Worm (Caenorhabditis elegans): Measurements from ENCODE around the gene cup-5.

cup-5 gene

DNA sequence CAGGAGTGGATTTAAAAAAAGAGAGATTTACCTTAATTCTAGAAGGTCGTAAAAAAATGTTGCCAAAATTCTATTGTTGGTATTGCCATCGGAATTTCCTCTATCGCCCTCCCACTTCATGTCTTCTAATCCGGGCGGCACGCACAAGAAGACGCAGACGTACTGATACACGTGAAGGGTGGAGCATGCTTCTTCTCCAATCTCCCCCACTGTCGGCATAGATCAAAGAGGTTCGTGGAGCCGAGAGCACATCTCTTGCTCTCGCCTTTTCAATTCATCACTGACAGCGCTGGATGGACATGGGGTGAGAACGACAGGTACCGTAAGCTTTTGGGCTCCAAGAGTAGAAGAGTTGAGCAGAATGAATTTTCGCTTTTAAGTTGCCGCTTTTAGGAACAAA, 47.4 kb upstream of the cup-5 start, which contains the start of gene lin-39:
Gene lin-39 (minus strand): TSS at position 74 of the 400 bp plus-strand sequence.
- TF ChIP-seq lin-39 (tag; optimal IDR thresholded peaks at IDR 0.05) = no peak
- no peak for TF ChIP-seq ceh-28 (tag; optimal IDR thresholded peaks at IDR 0.05)
- TF ChIP-seq ceh-9 (tag; optimal IDR thresholded peaks at IDR 0.05) = no peak
- no peak for TF ChIP-seq nhr-23 (tag; optimal IDR thresholded peaks at IDR 0.05)
- TF ChIP-seq nfya-1 (tag; optimal IDR thresholded peaks at IDR 0.05; ENCODE audit: insufficient read depth) = peak; percentile 53
- TF ChIP-seq ztf-11 (tag; optimal IDR thresholded peaks at IDR 0.05) = no peak
- no peak for TF ChIP-seq egl-27 (tag; optimal IDR thresholded peaks at IDR 0.05)

DNA sequence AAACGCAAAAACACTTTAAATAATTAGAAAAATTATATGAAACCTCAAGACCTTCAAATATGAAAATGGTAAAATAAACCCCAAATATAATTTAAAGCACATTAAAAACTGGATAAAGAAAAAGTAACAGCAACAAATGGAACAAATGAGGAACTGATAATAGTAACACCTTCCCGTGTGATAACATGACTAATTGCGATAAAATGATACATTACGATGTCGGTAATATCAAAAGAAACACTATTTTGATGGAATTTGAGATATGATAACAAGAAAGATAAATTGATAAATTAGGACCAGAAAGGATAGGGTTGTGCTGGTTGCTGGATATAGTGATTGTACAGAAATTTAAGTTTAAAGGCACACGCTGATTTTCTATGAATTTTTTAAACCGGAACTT, 41.9 kb upstream of the cup-5 start:
- no peak for TF ChIP-seq sea-2 (GFP tag; optimal IDR thresholded peaks at IDR 0.05)
- no peak for TF ChIP-seq nhr-43 (tag; optimal IDR thresholded peaks at IDR 0.05; ENCODE audit: poor library complexity, severe bottlenecking)
- no peak for TF ChIP-seq elt-1 (tag; optimal IDR thresholded peaks at IDR 0.05)
- TF ChIP-seq lin-39 (tag; optimal IDR thresholded peaks at IDR 0.05) = no peak
- no peak for TF ChIP-seq ceh-16 (tag; optimal IDR thresholded peaks at IDR 0.05)
- TF ChIP-seq ZK546.5 (tag; optimal IDR thresholded peaks at IDR 0.05) = no peak
- no peak for TF ChIP-seq zag-1 (tag; optimal IDR thresholded peaks at IDR 0.05)
- TF ChIP-seq nhr-67 (tag; optimal IDR thresholded peaks at IDR 0.05) = no peak
- TF ChIP-seq nhr-76 (tag; optimal IDR thresholded peaks at IDR 0.05) = no peak
- no peak for TF ChIP-seq snpc-4 (tag; optimal IDR thresholded peaks at IDR 0.05)
- no peak for TF ChIP-seq ceh-9 (tag; optimal IDR thresholded peaks at IDR 0.05)
- no peak for TF ChIP-seq mdl-1 (tag; optimal IDR thresholded peaks at IDR 0.05)
- TF ChIP-seq tbx-2 (tag; optimal IDR thresholded peaks at IDR 0.05) = no peak
- no peak for TF ChIP-seq unc-62 (GFP tag; optimal IDR thresholded peaks at IDR 0.05)
- no peak for TF ChIP-seq elt-3 (tag; optimal IDR thresholded peaks at IDR 0.05)
- no peak for TF ChIP-seq lin-15B (tag; optimal IDR thresholded peaks at IDR 0.05)
- no peak for TF ChIP-seq nhr-237 (tag; optimal IDR thresholded peaks at IDR 0.05)
- no peak for TF ChIP-seq ztf-4 (tag; optimal IDR thresholded peaks at IDR 0.05)
- TF ChIP-seq nhr-28 (tag; optimal IDR thresholded peaks at IDR 0.05) = no peak

DNA sequence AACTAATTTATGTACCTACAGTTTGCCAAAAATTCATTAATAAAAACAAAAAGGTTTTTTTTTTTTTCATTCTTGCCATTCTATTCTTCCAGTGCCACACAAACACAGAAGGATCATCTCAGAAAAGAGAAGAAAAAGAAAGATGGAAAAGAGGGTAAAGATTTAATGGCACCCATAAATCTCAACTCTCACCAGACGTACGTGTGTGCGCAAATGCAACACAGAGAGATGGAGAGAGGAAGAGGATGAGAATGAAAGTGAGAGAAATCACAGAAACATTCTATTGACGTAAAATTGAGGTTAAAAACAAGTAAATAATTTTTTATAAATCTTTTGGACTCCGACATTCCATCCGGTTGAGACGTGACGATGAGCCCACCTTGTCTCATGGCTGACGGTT, 39.8 kb upstream of the cup-5 start:
- TF ChIP-seq lin-15B (tag; optimal IDR thresholded peaks at IDR 0.05) (no peak), ZK546.5 (tag; optimal IDR thresholded peaks at IDR 0.05) (no peak), eor-1 (tag; optimal IDR thresholded peaks at IDR 0.05) (no peak), ceh-16 (tag; optimal IDR thresholded peaks at IDR 0.05) (no peak), ama-1 (optimal IDR thresholded peaks at IDR 0.05) (no peak), nhr-237 (tag; optimal IDR thresholded peaks at IDR 0.05) (no peak), egl-5 (tag; optimal IDR thresholded peaks at IDR 0.05) (peak; percentile 89), tbx-2 (tag; optimal IDR thresholded peaks at IDR 0.05) (no peak), lin-39 (tag; optimal IDR thresholded peaks at IDR 0.05) (no peak), nfya-1 (tag; optimal IDR thresholded peaks at IDR 0.05; ENCODE audit: insufficient read depth) (peak; percentile 46)

DNA sequence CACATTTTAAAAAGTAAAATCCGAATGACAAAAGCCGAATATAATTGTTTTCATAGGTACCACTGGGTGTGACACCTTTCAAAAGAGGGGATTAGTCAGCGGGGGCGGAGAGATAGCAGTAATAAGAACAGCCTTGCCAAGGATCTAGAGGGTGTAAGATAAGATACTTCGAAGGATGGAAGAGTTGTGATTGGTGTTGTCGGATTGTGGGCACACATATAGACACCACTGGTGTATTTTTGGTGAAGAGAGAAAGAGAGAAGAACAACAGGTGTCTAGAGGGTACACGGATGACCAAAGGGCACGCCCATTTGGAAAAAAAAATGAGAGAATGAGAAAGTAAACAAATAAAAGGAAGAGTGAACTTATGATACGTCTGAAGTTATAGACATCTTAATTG, 38.8 kb upstream of the cup-5 start:
- TF ChIP-seq jun-1 (tag; optimal IDR thresholded peaks at IDR 0.05) (no peak), nhr-12 (tag; optimal IDR thresholded peaks at IDR 0.05) (no peak), ceh-28 (tag; optimal IDR thresholded peaks at IDR 0.05) (no peak), lsy-12 (tag; optimal IDR thresholded peaks at IDR 0.05) (no peak), unc-39 (tag; optimal IDR thresholded peaks at IDR 0.05) (no peak), lin-39 (tag; optimal IDR thresholded peaks at IDR 0.05) (no peak), nhr-11 (tag; optimal IDR thresholded peaks at IDR 0.05) (no peak), ceh-9 (tag; optimal IDR thresholded peaks at IDR 0.05) (no peak), ztf-4 (tag; optimal IDR thresholded peaks at IDR 0.05) (no peak), nhr-237 (tag; optimal IDR thresholded peaks at IDR 0.05) (no peak), ama-1 (optimal IDR thresholded peaks at IDR 0.05) (no peak)

DNA sequence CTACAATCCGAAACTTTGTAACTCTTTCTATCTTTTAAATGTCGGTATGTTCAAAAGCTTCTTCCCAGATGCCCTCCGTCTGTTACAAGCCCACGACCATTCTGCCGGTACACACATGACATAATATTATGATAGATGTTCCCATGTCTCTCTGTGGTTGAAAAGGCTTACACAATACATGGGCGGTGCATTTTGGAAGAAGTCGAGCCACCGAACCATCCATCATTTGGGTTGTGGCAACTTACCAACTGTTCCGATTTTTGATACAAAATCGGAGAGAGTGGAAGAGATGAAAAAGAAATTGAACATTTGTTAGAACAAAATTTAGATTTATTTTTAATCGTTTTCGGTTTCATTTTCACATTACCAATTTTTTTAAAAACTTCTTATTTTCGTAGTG, 35.0 kb upstream of the cup-5 start:
- TF ChIP-seq nhr-237 (tag; optimal IDR thresholded peaks at IDR 0.05) (no peak), R02D3.7 (tag; optimal IDR thresholded peaks at IDR 0.05) (no peak), pqm-1 (tag; optimal IDR thresholded peaks at IDR 0.05) (no peak), ceh-16 (tag; optimal IDR thresholded peaks at IDR 0.05) (no peak), hmg-11 (tag; optimal IDR thresholded peaks at IDR 0.05) (no peak), tbx-2 (tag; optimal IDR thresholded peaks at IDR 0.05) (no peak), nfya-1 (tag; optimal IDR thresholded peaks at IDR 0.05; ENCODE audit: insufficient read depth) (peak; percentile 28), unc-62 (GFP tag; optimal IDR thresholded peaks at IDR 0.05) (peak; percentile 59), nhr-77 (tag; optimal IDR thresholded peaks at IDR 0.05) (no peak), skn-1 (tag; optimal IDR thresholded peaks at IDR 0.05) (no peak)
